Worm (Caenorhabditis elegans) whole organism, young adult: ENCODE results near the gene F44E7.9.

ENCODE experiments used
- B0336.3 ChIP-seq: fragments of 200-800 bp; sonication (Bioruptor generic); IDR thresholded peaks from 2 replicates; pipeline ENCODE4 v1.3.6; 2022; ENCODE audit warnings: missing genetic modification characterization, missing compliant biosample characterization
- C17E4.6 ChIP-seq: fragments of 200-800 bp; sonication (Bioruptor generic); IDR thresholded peaks from 2 replicates; pipeline ENCODE4 v1.3.6; 2022; ENCODE audit warnings: missing genetic modification reagents, missing genetic modification characterization, missing compliant biosample characterization
- F10E7.11 ChIP-seq: sonication (generic microtip); optimal IDR thresholded peaks from 2 replicates; lab custom pipeline; 2017; ENCODE audit warnings: mild to moderate bottlenecking, missing genetic modification characterization, moderate library complexity, missing compliant biosample characterization
- F22D6.2 ChIP-seq: sonication (generic microtip); optimal IDR thresholded peaks from 2 replicates; lab custom pipeline; 2016; ENCODE audit warnings: mild to moderate bottlenecking, missing genetic modification characterization, missing compliant biosample characterization
- F23B12.7 ChIP-seq: sonication (generic microtip); optimal IDR thresholded peaks from 2 replicates; lab custom pipeline; 2017; ENCODE audit warnings: missing genetic modification characterization, mild to moderate bottlenecking, missing compliant biosample characterization, antibody characterized with exemption, moderate library complexity; ENCODE audit not compliant: insufficient read depth
- F33H1.4 ChIP-seq: fragments of 200-800 bp; sonication (Bioruptor generic); IDR thresholded peaks from 2 replicates; pipeline ENCODE4 v1.3.6; 2022; ENCODE audit warnings: missing genetic modification reagents, missing genetic modification characterization, missing compliant biosample characterization
- F39B2.1 ChIP-seq: fragments of 200-800 bp; sonication (Bioruptor generic); IDR thresholded peaks from 2 replicates; pipeline ENCODE4 v1.3.6; 2022; ENCODE audit warnings: missing genetic modification reagents, missing genetic modification characterization, missing compliant biosample characterization
- F52B5.7 ChIP-seq: sonication (generic microtip); optimal IDR thresholded peaks from 2 replicates; lab custom pipeline; 2016; ENCODE audit warnings: mild to moderate bottlenecking, missing genetic modification characterization, missing compliant biosample characterization
- F57A8.1 ChIP-seq: fragments of 200-800 bp; sonication (Bioruptor generic); optimal IDR thresholded peaks from 2 replicates; lab custom pipeline; 2018; ENCODE audit warnings: mild to moderate bottlenecking, missing genetic modification characterization, moderate library complexity, missing compliant biosample characterization
- K12H6.12 ChIP-seq: fragments of 200-800 bp; sonication (Bioruptor generic); optimal IDR thresholded peaks from 2 replicates; lab custom pipeline; 2018; ENCODE audit warnings: mild to moderate bottlenecking, missing genetic modification characterization, missing compliant biosample characterization
- T07F8.4 ChIP-seq: sonication (generic microtip); optimal IDR thresholded peaks from 2 replicates; lab custom pipeline; 2016; ENCODE audit warnings: mild to moderate bottlenecking, missing genetic modification characterization, moderate library complexity, missing compliant biosample characterization
- Y56A3A.18 ChIP-seq: fragments of 200-800 bp; sonication (Bioruptor generic); IDR thresholded peaks from 2 replicates; pipeline ENCODE4 v1.3.6; 2022; ENCODE audit warnings: missing genetic modification reagents, missing genetic modification characterization, missing compliant biosample characterization
- akir-1 ChIP-seq: fragments of 200-800 bp; sonication (Bioruptor generic); optimal IDR thresholded peaks from 2 replicates; lab custom pipeline; 2018; ENCODE audit warnings: mild to moderate bottlenecking, missing genetic modification characterization, moderate library complexity, missing compliant biosample characterization
- ama-1 ChIP-seq, 3 experiments: fragments of 150-350 bp in 1 of 3; sonication (generic microtip) in 2 of 3; optimal IDR thresholded peaks; 2 replicates each; lab custom pipeline; 2014 to 2018; ENCODE audit warnings: missing biosample characterization in 2 of 3, missing genetic modification characterization in 2 of 3, missing genetic modification reagents in 2 of 3
- atf-7 ChIP-seq: sonication (generic microtip); optimal IDR thresholded peaks from 2 replicates; lab custom pipeline; 2017; ENCODE audit warnings: mild to moderate bottlenecking, missing genetic modification characterization, missing compliant biosample characterization
- attf-3 ChIP-seq: fragments of 200-800 bp; sonication (Bioruptor generic); conservative IDR thresholded peaks from 2 replicates; pipeline ENCODE4 v1.3.6; 2022; ENCODE audit warnings: missing genetic modification reagents, missing genetic modification characterization, missing compliant biosample characterization
- bed-1 ChIP-seq: fragments of 200-800 bp; sonication (Bioruptor generic); IDR thresholded peaks from 2 replicates; pipeline ENCODE4 v1.3.6; 2022; ENCODE audit warnings: missing genetic modification reagents, missing genetic modification characterization, missing compliant biosample characterization
- ccch-3 ChIP-seq: fragments of 200-800 bp; sonication (Bioruptor generic); optimal IDR thresholded peaks from 2 replicates; lab custom pipeline; 2018; ENCODE audit warnings: mild to moderate bottlenecking, missing genetic modification characterization, missing compliant biosample characterization
- cebp-1 ChIP-seq, 2 experiments: fragments of 200-800 bp in 1 of 2; sonication (Bioruptor generic) in 1 of 2; sonication (generic microtip) in 1 of 2; IDR thresholded peaks in 1 of 2; optimal IDR thresholded peaks in 1 of 2; 2 replicates each; pipeline versions ENCODE4 v1.3.6 to Lab custom; 2017 to 2022; ENCODE audit warnings: missing compliant biosample characterization in 2 of 2, missing genetic modification characterization in 2 of 2, mild to moderate bottlenecking in 1 of 2, missing genetic modification reagents in 1 of 2, moderate library complexity in 1 of 2
- ceh-27 ChIP-seq: fragments of 200-800 bp; sonication (Bioruptor generic); optimal IDR thresholded peaks from 2 replicates; lab custom pipeline; 2018; ENCODE audit warnings: mild to moderate bottlenecking, missing genetic modification characterization, moderate library complexity, missing compliant biosample characterization
- ceh-58 ChIP-seq: fragments of 200-800 bp; sonication (Bioruptor generic); IDR thresholded peaks from 2 replicates; pipeline ENCODE4 v1.3.6; 2022; ENCODE audit warnings: missing genetic modification characterization, missing compliant biosample characterization
- ceh-91 ChIP-seq: fragments of 200-800 bp; sonication (Bioruptor generic); IDR thresholded peaks from 2 replicates; pipeline ENCODE4 v1.3.6; 2022; ENCODE audit warnings: missing genetic modification reagents, missing genetic modification characterization, missing compliant biosample characterization
- chd-7 ChIP-seq: sonication (generic microtip); optimal IDR thresholded peaks from 2 replicates; lab custom pipeline; 2016; ENCODE audit warnings: mild to moderate bottlenecking, missing genetic modification characterization, moderate library complexity, missing compliant biosample characterization
- dpl-1 ChIP-seq: fragments of 150-350 bp; optimal IDR thresholded peaks from 2 replicates; lab custom pipeline; 2014; ENCODE audit warnings: missing biosample characterization, missing genetic modification reagents, missing genetic modification characterization
- efl-1 ChIP-seq: fragments of 150-350 bp; optimal IDR thresholded peaks from 2 replicates; lab custom pipeline; 2014; ENCODE audit warnings: missing biosample characterization, missing genetic modification reagents, missing genetic modification characterization
- egl-44 ChIP-seq: fragments of 200-800 bp; sonication (Bioruptor generic); IDR thresholded peaks from 2 replicates; pipeline ENCODE4 v1.3.6; 2022; ENCODE audit warnings: missing genetic modification reagents, missing genetic modification characterization, missing compliant biosample characterization
- egrh-3 ChIP-seq: fragments of 200-800 bp; sonication (Bioruptor generic); IDR thresholded peaks from 2 replicates; pipeline ENCODE4 v1.3.6; 2022; ENCODE audit warnings: missing genetic modification reagents, missing genetic modification characterization, missing compliant biosample characterization
- ekl-4 ChIP-seq: fragments of 200-800 bp; sonication (Bioruptor generic); IDR thresholded peaks from 2 replicates; pipeline ENCODE4 v1.3.6; 2022; ENCODE audit warnings: missing genetic modification reagents, missing genetic modification characterization, missing compliant biosample characterization
- ets-4 ChIP-seq: fragments of 200-800 bp; sonication (Bioruptor generic); optimal IDR thresholded peaks from 2 replicates; lab custom pipeline; 2018; ENCODE audit warnings: mild to moderate bottlenecking, missing genetic modification characterization, missing compliant biosample characterization
- hmg-1.2 ChIP-seq: fragments of 200-800 bp; sonication (Bioruptor generic); IDR thresholded peaks from 2 replicates; pipeline ENCODE4 v1.3.6; 2022; ENCODE audit warnings: missing genetic modification reagents, missing genetic modification characterization, missing compliant biosample characterization
- lir-1 ChIP-seq: fragments of 200-800 bp; sonication (Bioruptor generic); conservative IDR thresholded peaks from 2 replicates; pipeline ENCODE4 v1.3.6; 2022; ENCODE audit warnings: missing genetic modification reagents, missing genetic modification characterization, missing compliant biosample characterization
- lsl-1 ChIP-seq: fragments of 200-800 bp; sonication (Bioruptor generic); optimal IDR thresholded peaks from 2 replicates; lab custom pipeline; 2018; ENCODE audit warnings: mild to moderate bottlenecking, missing genetic modification characterization, moderate library complexity, missing compliant biosample characterization
- madf-3 ChIP-seq: fragments of 200-800 bp; sonication (Bioruptor generic); IDR thresholded peaks from 2 replicates; pipeline ENCODE4 v1.3.6; 2022; ENCODE audit warnings: missing genetic modification reagents, missing genetic modification characterization, missing compliant biosample characterization
- madf-6 ChIP-seq: fragments of 200-800 bp; sonication (Bioruptor generic); IDR thresholded peaks from 2 replicates; pipeline ENCODE4 v1.3.6; 2022; ENCODE audit warnings: missing genetic modification reagents, missing genetic modification characterization, missing compliant biosample characterization
- madf-8 ChIP-seq: fragments of 200-800 bp; sonication (Bioruptor generic); conservative IDR thresholded peaks from 2 replicates; pipeline ENCODE4 v1.3.6; 2022; ENCODE audit warnings: missing genetic modification reagents, missing genetic modification characterization, missing compliant biosample characterization
- mcd-1 ChIP-seq: fragments of 200-800 bp; sonication (Bioruptor generic); IDR thresholded peaks from 2 replicates; pipeline ENCODE4 v1.3.6; 2022; ENCODE audit warnings: missing genetic modification reagents, missing genetic modification characterization, missing compliant biosample characterization
- nfyb-1 ChIP-seq: fragments of 200-800 bp; sonication (Bioruptor generic); IDR thresholded peaks from 2 replicates; pipeline ENCODE4 v1.3.6; 2022; ENCODE audit warnings: missing genetic modification reagents, missing genetic modification characterization, missing compliant biosample characterization
- sdz-38 ChIP-seq: sonication (generic microtip); optimal IDR thresholded peaks from 2 replicates; lab custom pipeline; 2016; ENCODE audit warnings: missing genotype, missing genetic modification characterization, missing compliant biosample characterization
- sea-2 ChIP-seq: fragments of 200-800 bp; sonication (Bioruptor generic); IDR thresholded peaks from 2 replicates; pipeline ENCODE4 v1.3.6; 2022; ENCODE audit warnings: missing genetic modification characterization, missing compliant biosample characterization
- snpc-1.3 ChIP-seq: sonication (generic microtip); optimal IDR thresholded peaks from 2 replicates; lab custom pipeline; 2017; ENCODE audit warnings: missing genetic modification characterization, mild to moderate bottlenecking, missing compliant biosample characterization, antibody characterized with exemption, moderate library complexity, missing genotype, missing genetic modification reagents; ENCODE audit not compliant: insufficient read depth
- snpc-3.4 ChIP-seq: sonication (generic microtip); optimal IDR thresholded peaks from 2 replicates; lab custom pipeline; 2017; ENCODE audit warnings: missing genetic modification characterization, mild to moderate bottlenecking, missing compliant biosample characterization, antibody characterized with exemption, moderate library complexity, missing genotype, missing genetic modification reagents
- tbx-9 ChIP-seq: sonication (generic microtip); optimal IDR thresholded peaks from 2 replicates; lab custom pipeline; 2016; ENCODE audit warnings: borderline replicate concordance, missing genetic modification characterization, inconsistent platforms, missing compliant biosample characterization
- unc-62 ChIP-seq: fragments of 150-350 bp; optimal IDR thresholded peaks from 2 replicates; lab custom pipeline; 2014; ENCODE audit warnings: missing biosample characterization, missing genetic modification reagents, missing genetic modification characterization

The F44E7.9 gene

ce11 chrV:5825478-5825877, 34.4 kb downstream of the F44E7.9 start:
- TF ChIP-seq efl-1 (peak; percentile 19), egrh-3 (no peak), ceh-91 (GFP tag; lab: Robert Waterston, UW) (0 out of 2 replicates have a peak, but pooled peaks have one; percentile 37), egl-44 (GFP tag; lab: Robert Waterston, UW) (no peak), F39B2.1 (GFP tag; lab: Robert Waterston, UW) (no peak), sdz-38 (tag; lab: Kevin White, UChicago) (no peak), F33H1.4 (GFP tag; lab: Robert Waterston, UW) (peak; percentile 74), lsl-1 (GFP tag; lab: Kevin White, UChicago) (peak; percentile 55), ets-4 (GFP tag; lab: Kevin White, UChicago) (no peak), madf-6 (GFP tag; lab: Robert Waterston, UW) (0 out of 2 replicates have a peak, but pooled peaks have one; percentile 10)

DNA sequence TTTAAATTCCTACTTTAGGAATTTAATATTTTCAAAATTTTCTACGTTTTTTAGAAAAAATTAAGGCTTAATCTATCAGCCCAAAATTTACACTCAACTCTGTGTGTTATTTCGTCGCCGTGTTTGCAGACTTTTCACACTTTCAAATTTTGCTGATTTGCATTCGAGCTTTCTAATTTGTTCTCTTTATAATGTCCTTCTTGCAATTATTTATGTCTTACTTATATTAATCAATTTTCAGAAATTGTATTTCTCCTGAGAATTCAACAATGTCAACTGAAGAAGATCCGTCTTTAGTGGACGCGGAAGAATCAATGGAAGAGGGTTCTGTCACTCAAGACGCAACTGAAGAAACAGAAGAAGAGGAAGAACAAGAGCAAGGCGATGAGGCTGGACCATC, 35.6 kb downstream of the F44E7.9 start, which contains the start of gene let-418:
TSS of gene let-418 (plus strand) at position 242 of the 400 bp plus-strand sequence.
- TF ChIP-seq nfyb-1 (no peak), Y56A3A.18 (GFP tag; lab: Robert Waterston, UW) (no peak), ccch-3 (GFP tag; lab: Kevin White, UChicago) (no peak), B0336.3 (GFP tag; lab: Robert Waterston, UW) (no peak), F52B5.7 (no peak), ceh-58 (GFP tag; lab: Robert Waterston, UW) (no peak)

DNA sequence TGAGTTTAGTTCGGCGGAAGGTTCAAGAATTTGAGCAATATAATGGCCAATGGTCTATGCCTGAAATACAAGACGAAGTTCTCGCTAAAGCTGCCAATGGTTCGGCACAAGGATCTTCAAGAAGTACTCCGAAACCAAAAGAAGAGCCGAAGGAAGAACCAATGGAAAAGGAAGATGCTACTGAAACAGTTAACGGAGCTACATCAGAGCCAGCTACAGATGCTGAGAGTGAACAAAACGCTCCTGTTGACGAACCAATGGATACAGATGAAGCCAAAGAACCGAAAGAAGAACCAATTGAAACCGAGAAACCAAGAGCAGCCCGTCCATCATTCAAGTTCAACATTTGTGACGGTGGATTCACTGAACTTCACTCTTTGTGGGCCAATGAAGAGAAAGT, 40.2 kb downstream of the F44E7.9 start:
- TF ChIP-seq hmg-1.2 (no peak), ceh-27 (GFP tag; lab: Kevin White, UChicago) (no peak), attf-3 (GFP tag; lab: Robert Waterston, UW) (no peak), atf-7 (tag; lab: Kevin White, UChicago) (no peak), snpc-3.4 (tag; lab: Kevin White, UChicago) (no peak), lir-1 (GFP tag; lab: Robert Waterston, UW) (no peak), dpl-1 (no peak), C17E4.6 (GFP tag; lab: Robert Waterston, UW) (no peak), sea-2 (GFP tag; lab: Robert Waterston, UW) (no peak), akir-1 (GFP tag; lab: Kevin White, UChicago) (no peak), K12H6.12 (tag; lab: Kevin White, UChicago) (no peak), madf-8 (no peak), F10E7.11 (no peak), cebp-1 (GFP tag; IDR thresholded peaks at IDR 0.05; lab: Robert Waterston, UW) (no peak), cebp-1 (tag; optimal IDR thresholded peaks at IDR 0.05; lab: Kevin White, UChicago) (no peak), F52B5.7 (no peak), F57A8.1 (no peak), unc-62 (GFP tag; lab: Kevin White, UChicago) (no peak), F23B12.7 (no peak)

DNA sequence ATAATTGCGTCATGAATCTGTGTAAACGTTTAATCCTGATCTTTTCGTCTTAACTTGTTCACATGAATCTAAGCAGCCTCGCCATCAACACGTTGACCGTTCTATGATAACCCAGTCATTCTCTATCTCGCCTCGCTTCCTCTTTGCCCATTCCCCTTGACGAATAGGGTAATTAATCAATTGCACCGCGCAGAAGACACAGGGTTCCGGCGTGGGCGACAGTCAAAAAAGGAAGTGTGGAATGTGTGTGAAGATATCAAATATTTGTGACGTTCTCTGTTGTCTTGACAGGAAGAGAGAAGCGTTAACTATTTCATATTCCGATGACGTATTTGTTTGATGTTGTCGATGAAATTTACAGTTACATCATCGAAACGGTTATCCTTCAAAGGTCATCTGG, 41.8 kb downstream of the F44E7.9 start:
- TF ChIP-seq bed-1 (GFP tag; lab: Robert Waterston, UW): no peak
- TF ChIP-seq lir-1 (GFP tag; lab: Robert Waterston, UW): no peak
- TF ChIP-seq tbx-9 (tag; lab: Kevin White, UChicago): no peak
- no peak for TF ChIP-seq sdz-38 (tag; lab: Kevin White, UChicago)
- TF ChIP-seq Y56A3A.18 (GFP tag; lab: Robert Waterston, UW): no peak
- TF ChIP-seq attf-3 (GFP tag; lab: Robert Waterston, UW): no peak
- peak; percentile 13 for TF ChIP-seq F22D6.2 (tag; lab: Kevin White, UChicago)
- no peak for TF ChIP-seq chd-7
- TF ChIP-seq dpl-1: no peak
- TF ChIP-seq ama-1 (optimal IDR thresholded peaks at IDR 0.05; lab: Kevin White, UChicago): no peak
- TF ChIP-seq ama-1 (GFP tag; optimal IDR thresholded peaks at IDR 0.05; lab: Kevin White, UChicago): peak in 1 of 2 experiments; percentile 56
- TF ChIP-seq ekl-4 (GFP tag; lab: Robert Waterston, UW): peak; percentile 62; the same call in 1 of the 2 replicates
- no peak for TF ChIP-seq egl-44 (GFP tag; lab: Robert Waterston, UW)
- TF ChIP-seq atf-7 (tag; lab: Kevin White, UChicago): no peak
- 0 out of 2 replicates have a peak, but pooled peaks have one; percentile 38 for TF ChIP-seq madf-3 (GFP tag; lab: Robert Waterston, UW)
- TF ChIP-seq T07F8.4: no peak
- no peak for TF ChIP-seq snpc-1.3 (tag; lab: Kevin White, UChicago)
- TF ChIP-seq mcd-1 (GFP tag; lab: Robert Waterston, UW): 0 out of 2 replicates have a peak, but pooled peaks have one; percentile 13
- no peak for TF ChIP-seq cebp-1 (GFP tag; IDR thresholded peaks at IDR 0.05; lab: Robert Waterston, UW)
- peak; percentile 29 for TF ChIP-seq cebp-1 (tag; optimal IDR thresholded peaks at IDR 0.05; lab: Kevin White, UChicago)
